Fruit fly (Drosophila melanogaster) Kc167 (cell line): Measurements from ENCODE around the gene CG31855.

Source experiments
- Sin3A ChIP-seq: fragments of >200 bp; optimal IDR thresholded peaks from 2 replicates; lab custom pipeline; 2018; ENCODE audit warnings: missing external identifiers
- h ChIP-seq: fragments of >200 bp; optimal IDR thresholded peaks from 3 replicates; lab custom pipeline; 2018; ENCODE audit warnings: missing external identifiers
- psq ChIP-seq: fragments of >200 bp; optimal IDR thresholded peaks from 2 replicates; lab custom pipeline; 2017; ENCODE audit warnings: missing external identifiers

- TF ChIP-seq h (lab: Kevin White, UChicago) (no peak), psq (lab: Kevin White, UChicago) (no peak), Sin3A (no peak)
These were observed 38.0 kb upstream of the CG31855 start, which contains the start of gene hbt for dm6 chr2L:13331021-13331420.
